Worm (Caenorhabditis elegans): ENCODE results near the gene Y46E12A.5.

DNA sequence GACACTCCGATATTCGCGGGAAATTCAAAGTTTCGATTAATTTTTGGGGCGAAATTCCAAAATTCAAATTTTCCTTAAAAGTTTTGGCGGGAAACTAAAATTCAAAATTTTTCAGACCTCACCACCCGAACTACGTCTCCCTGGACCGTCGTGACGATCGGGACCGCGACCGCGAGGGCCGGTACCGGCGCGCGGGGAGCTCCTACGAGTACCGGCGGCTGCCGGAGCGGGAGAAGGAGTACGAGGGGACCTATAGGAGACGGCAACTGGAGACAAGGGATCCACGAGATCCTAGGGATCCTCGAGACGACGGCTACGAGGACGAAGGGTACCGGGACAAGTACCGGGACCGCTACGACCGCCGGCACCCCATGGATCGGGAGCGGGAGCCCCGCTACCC, 46.4 kb upstream of the Y46E12A.5 start:
- no peak for TF ChIP-seq snpc-4 (tag; optimal IDR thresholded peaks at IDR 0.05)
- no peak for TF ChIP-seq gmeb-1 (tag; optimal IDR thresholded peaks at IDR 0.05)
- TF ChIP-seq ztf-11 (tag; optimal IDR thresholded peaks at IDR 0.05) = no peak
- no peak for TF ChIP-seq nhr-129 (tag; optimal IDR thresholded peaks at IDR 0.05)
- no peak for TF ChIP-seq nhr-12 (tag; optimal IDR thresholded peaks at IDR 0.05)
- no peak for TF ChIP-seq ceh-16 (tag; optimal IDR thresholded peaks at IDR 0.05)
- TF ChIP-seq lin-39 (tag; optimal IDR thresholded peaks at IDR 0.05) = no peak
- no peak for TF ChIP-seq elt-1 (tag; optimal IDR thresholded peaks at IDR 0.05)
- no peak for TF ChIP-seq fos-1 (tag; optimal IDR thresholded peaks at IDR 0.05)
- no peak for TF ChIP-seq F13H6.1 (tag; optimal IDR thresholded peaks at IDR 0.05)

Measured in whole organism, L2 larva.